Fruit fly (Drosophila melanogaster) whole organism, wandering third instar larva: ENCODE measurements around the gene Atac3.

Experiments used
- Hr78 ChIP-seq: fragments of >200 bp; optimal IDR thresholded peaks from 2 replicates; lab custom pipeline; 2017; ENCODE audit warnings: missing biosample characterization, missing genetic modification characterization
- Myc ChIP-seq: fragments of >200 bp; optimal IDR thresholded peaks from 2 replicates; lab custom pipeline; 2017
- OdsH ChIP-seq: fragments of 200-800 bp; sonication (Bioruptor generic); optimal IDR thresholded peaks from 2 replicates; lab custom pipeline; 2016; ENCODE audit warnings: missing biosample characterization, mild to moderate bottlenecking, missing genetic modification characterization
- Rel ChIP-seq, 2 experiments: fragments of 200-800 bp; sonication (Bioruptor generic) in 1 of 2; optimal IDR thresholded peaks; 2 replicates in 1 of 2; 3 replicates in 1 of 2; lab custom pipeline; 2016 to 2019; ENCODE audit warnings: mild to moderate bottlenecking in 2 of 2, missing biosample characterization in 2 of 2, missing genetic modification characterization in 2 of 2, moderate library complexity in 1 of 2
- br ChIP-seq: fragments of 200-800 bp; sonication (Bioruptor generic); optimal IDR thresholded peaks from 2 replicates; lab custom pipeline; 2016; ENCODE audit warnings: missing biosample characterization, missing genetic modification characterization
- dl ChIP-seq, 2 experiments: fragments of 175-275, 200-275 bp in 1 of 2; fragments of 200-275 bp in 1 of 2; sonication (Bioruptor generic); optimal IDR thresholded peaks; lab custom pipeline; 2018; ENCODE audit warnings: mild to moderate bottlenecking in 2 of 2, missing biosample characterization in 2 of 2, missing genetic modification characterization in 2 of 2, moderate library complexity in 2 of 2; ENCODE audit not compliant: partially characterized antibody in 2 of 2, insufficient read depth in 1 of 2
- h ChIP-seq: fragments of 200-800 bp; sonication (Bioruptor generic); optimal IDR thresholded peaks from 3 replicates; lab custom pipeline; 2016; ENCODE audit warnings: missing biosample characterization, mild to moderate bottlenecking, missing genetic modification characterization
- lola ChIP-seq: fragments of >200 bp; optimal IDR thresholded peaks from 2 replicates; lab custom pipeline; 2017; ENCODE audit warnings: missing biosample characterization, missing genetic modification characterization
- sv ChIP-seq: fragments of 200-800 bp; sonication (Bioruptor generic); optimal IDR thresholded peaks from 3 replicates; lab custom pipeline; 2016; ENCODE audit warnings: missing biosample characterization, missing genetic modification characterization

- no peak for TF ChIP-seq Rel (GFP tag; optimal IDR thresholded peaks at IDR 0.05; lab: Kevin White, UChicago)
- no peak for TF ChIP-seq Rel (tag; optimal IDR thresholded peaks at IDR 0.05; lab: Kevin White, UChicago)
- TF ChIP-seq br (GFP tag; lab: Kevin White, UChicago): no peak
- no peak for TF ChIP-seq Myc (lab: Kevin White, UChicago)
- no peak for TF ChIP-seq h (GFP tag; lab: Kevin White, UChicago)
- no peak for TF ChIP-seq OdsH
- no peak for TF ChIP-seq Hr78 (GFP tag; lab: Kevin White, UChicago)
- no peak for TF ChIP-seq lola
- no peak for TF ChIP-seq sv (GFP tag; lab: Kevin White, UChicago)
- TF ChIP-seq dl (GFP tag; optimal IDR thresholded peaks at IDR 0.05; lab: Kevin White, UChicago; ENCODE audit: insufficient read depth in 1 of 2, partially characterized antibody in 2 of 2): no peak
Measured at dm6 chr3L:297240-297639, 30.6 kb downstream of the Atac3 start.
